Fruit fly (Drosophila melanogaster): ENCODE measurements around the gene CG14711.

DNA sequence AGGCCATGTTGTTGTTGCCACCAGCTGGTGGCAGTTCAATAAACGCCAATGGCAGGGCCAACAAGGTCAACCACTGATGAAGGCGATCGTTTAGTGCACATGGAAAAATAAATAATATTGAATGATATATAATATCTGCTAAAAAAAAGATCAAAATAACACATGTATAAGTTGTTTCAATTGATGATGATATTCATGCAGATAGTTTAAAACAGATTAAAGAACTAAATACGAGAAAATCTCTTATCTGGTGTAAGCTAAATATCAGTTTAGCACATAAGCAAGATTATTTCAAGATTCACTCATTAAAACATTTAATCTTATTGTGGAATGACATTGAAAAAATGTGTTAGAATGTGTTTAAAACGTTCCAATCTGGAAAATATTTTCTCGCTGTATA, 40.3 kb downstream of the CG14711 start:
- no peak for TF ChIP-seq Myc (optimal IDR thresholded peaks at IDR 0.05)
- TF ChIP-seq ey (GFP tag; optimal IDR thresholded peaks at IDR 0.05): no peak
- no peak for TF ChIP-seq woc (GFP tag; optimal IDR thresholded peaks at IDR 0.05)
- no peak for TF ChIP-seq Abd-B (GFP tag; optimal IDR thresholded peaks at IDR 0.05)
- TF ChIP-seq usp (GFP tag; optimal IDR thresholded peaks at IDR 0.05): no peak
- TF ChIP-seq Hr78 (GFP tag; optimal IDR thresholded peaks at IDR 0.05): no peak
- TF ChIP-seq lola (GFP tag; optimal IDR thresholded peaks at IDR 0.05): no peak
- no peak for TF ChIP-seq jim (GFP tag; optimal IDR thresholded peaks at IDR 0.05)
- TF ChIP-seq CG32264 (GFP tag; optimal IDR thresholded peaks at IDR 0.05): no peak
- TF ChIP-seq rgr (GFP tag; optimal IDR thresholded peaks at IDR 0.05): no peak

All from whole organism, wandering third instar larva.